Worm (Caenorhabditis elegans): ENCODE results near the gene mob-2.

The mob-2 gene

DNA sequence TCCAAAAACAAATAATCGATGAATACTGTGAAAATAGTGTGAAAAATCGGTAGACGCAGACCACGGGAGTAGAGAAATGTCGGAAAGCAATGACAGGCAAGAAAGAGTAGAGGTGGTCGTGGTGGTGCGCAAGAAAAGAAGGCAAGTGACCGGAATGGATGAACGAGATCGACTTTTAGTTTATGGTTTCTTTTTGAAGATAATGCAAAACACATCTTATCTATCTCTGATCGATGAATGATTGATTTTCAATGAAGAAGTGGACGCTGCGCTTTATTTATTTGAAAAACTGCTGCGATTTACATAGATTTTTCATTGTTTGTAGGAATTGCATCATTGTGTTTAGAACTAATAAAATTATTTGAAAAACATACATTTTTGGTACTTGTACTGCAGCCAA is 50.0 kb downstream of the mob-2 start:
- TF ChIP-seq zip-8 (tag; optimal IDR thresholded peaks at IDR 0.05), result no peak
- peak; percentile 78 for TF ChIP-seq elt-1 (tag; optimal IDR thresholded peaks at IDR 0.05; ENCODE audit: borderline replicate concordance, insufficient read depth)
- no peak for TF ChIP-seq unc-39 (tag; optimal IDR thresholded peaks at IDR 0.05)
- no peak for TF ChIP-seq flh-1 (GFP tag; optimal IDR thresholded peaks at IDR 0.05)

DNA sequence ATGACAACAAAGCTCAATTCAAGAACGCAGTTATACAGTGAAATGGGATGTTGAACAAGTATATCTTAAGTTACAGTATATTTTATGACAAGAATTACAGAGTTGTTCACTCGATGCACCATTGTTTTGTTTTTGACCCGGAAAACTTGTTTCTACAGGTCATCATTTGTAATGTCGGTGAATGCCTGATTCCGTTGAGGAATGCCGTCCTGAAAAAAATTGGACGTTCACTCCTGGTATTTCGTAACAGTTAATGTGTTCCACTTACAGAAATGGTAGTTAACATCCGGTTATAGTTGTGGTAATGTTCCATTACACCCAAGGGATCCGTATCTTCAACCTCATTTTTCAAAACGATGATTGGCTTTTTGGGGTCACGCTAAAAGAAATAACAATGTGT is 53.5 kb downstream of the mob-2 start:
- TF ChIP-seq blmp-1 (tag; optimal IDR thresholded peaks at IDR 0.05) (no peak), ceh-83 (GFP tag; optimal IDR thresholded peaks at IDR 0.05) (no peak), ceh-39 (tag; optimal IDR thresholded peaks at IDR 0.05) (no peak), mls-2 (tag; optimal IDR thresholded peaks at IDR 0.05) (no peak), cnd-1 (tag; optimal IDR thresholded peaks at IDR 0.05) (no peak), elt-1 (tag; optimal IDR thresholded peaks at IDR 0.05; ENCODE audit: borderline replicate concordance, insufficient read depth) (no peak), bed-3 (GFP tag; optimal IDR thresholded peaks at IDR 0.05) (no peak)

DNA sequence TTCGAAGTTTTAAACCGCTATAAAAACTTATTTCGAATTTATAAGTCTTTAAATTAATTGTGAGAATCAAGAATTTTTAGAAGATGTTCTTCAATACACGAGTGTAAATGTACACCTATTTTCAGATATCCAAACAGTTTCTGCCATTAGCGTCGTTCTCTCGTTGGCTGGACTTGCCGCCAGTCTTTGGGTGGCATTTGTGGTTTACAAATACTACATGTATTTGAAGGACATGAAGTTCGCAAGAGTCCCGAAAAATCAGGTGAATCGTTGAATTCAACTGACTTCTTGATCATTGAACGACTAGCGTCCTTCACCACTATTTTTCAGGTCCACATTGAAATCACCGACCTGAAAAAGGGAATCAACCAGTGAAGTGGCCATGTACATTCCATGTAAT is 54.2 kb downstream of the mob-2 start:
- TF ChIP-seq bed-3 (GFP tag; optimal IDR thresholded peaks at IDR 0.05) (no peak), lsy-2 (tag; optimal IDR thresholded peaks at IDR 0.05) (no peak), ham-2 (GFP tag; optimal IDR thresholded peaks at IDR 0.05) (no peak), M03D4.4 (tag; optimal IDR thresholded peaks at IDR 0.05) (no peak), mls-2 (tag; optimal IDR thresholded peaks at IDR 0.05) (no peak), drap-1 (GFP tag; optimal IDR thresholded peaks at IDR 0.05) (no peak), unc-39 (tag; optimal IDR thresholded peaks at IDR 0.05) (no peak), lin-13 (tag; optimal IDR thresholded peaks at IDR 0.05) (no peak), lin-32 (GFP tag; optimal IDR thresholded peaks at IDR 0.05) (no peak), ceh-39 (tag; optimal IDR thresholded peaks at IDR 0.05) (no peak), cnd-1 (tag; optimal IDR thresholded peaks at IDR 0.05) (no peak), mep-1 (tag; optimal IDR thresholded peaks at IDR 0.05) (no peak), hlh-1 (tag; optimal IDR thresholded peaks at IDR 0.05) (no peak), snpc-4 (tag; optimal IDR thresholded peaks at IDR 0.05) (no peak)

DNA sequence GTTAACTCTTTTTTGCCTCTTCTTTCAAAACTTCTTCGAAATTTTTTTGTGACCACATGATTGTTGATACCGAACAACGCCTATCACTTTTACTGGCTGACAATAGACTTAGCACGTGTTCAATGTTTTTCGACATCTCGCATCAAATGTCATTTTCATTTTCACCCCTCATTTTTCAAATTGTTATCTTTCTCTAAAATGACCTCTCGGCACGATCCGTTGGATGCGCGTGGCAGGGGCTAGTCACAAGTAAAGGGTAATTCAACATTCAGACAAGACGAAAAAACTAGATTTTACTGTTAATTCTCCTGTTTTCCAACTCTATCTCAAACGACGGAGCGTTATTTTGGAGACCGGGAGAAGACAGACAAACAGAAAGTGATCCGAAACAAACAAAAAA is 56.4 kb downstream of the mob-2 start, which contains the start of gene F17H10.2:
Gene F17H10.2 (plus strand): TSS at position 316 of the 400 bp plus-strand sequence.
- TF ChIP-seq ham-2 (GFP tag; optimal IDR thresholded peaks at IDR 0.05), result no peak

DNA sequence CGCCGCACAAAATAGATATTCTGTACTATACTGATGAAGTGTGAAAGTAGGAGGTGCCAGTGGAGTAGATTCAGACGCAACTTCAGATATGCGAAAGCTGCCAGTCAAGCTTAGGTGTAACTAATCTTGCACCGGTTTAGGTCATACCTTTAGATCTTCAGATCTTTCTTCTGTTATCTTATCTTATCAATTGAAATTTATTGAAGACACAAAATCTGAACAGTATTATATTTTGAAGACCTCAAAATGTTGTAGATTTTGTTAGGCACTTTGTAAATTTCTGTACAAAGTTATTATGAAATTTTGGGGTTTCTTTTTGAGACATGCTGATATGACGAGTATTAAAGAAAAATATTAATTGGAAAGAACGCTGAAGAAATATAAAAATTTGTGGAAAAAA is 57.2 kb downstream of the mob-2 start:
- TF ChIP-seq hlh-1 (tag; optimal IDR thresholded peaks at IDR 0.05) (no peak), elt-1 (tag; optimal IDR thresholded peaks at IDR 0.05; ENCODE audit: borderline replicate concordance, insufficient read depth) (no peak), ceh-43 (GFP tag; optimal IDR thresholded peaks at IDR 0.05) (no peak), ceh-83 (GFP tag; optimal IDR thresholded peaks at IDR 0.05) (no peak), snpc-4 (tag; optimal IDR thresholded peaks at IDR 0.05) (no peak), nhr-28 (tag; optimal IDR thresholded peaks at IDR 0.05) (no peak), nhr-237 (tag; optimal IDR thresholded peaks at IDR 0.05) (no peak), ztf-11 (tag; optimal IDR thresholded peaks at IDR 0.05) (no peak), drap-1 (GFP tag; optimal IDR thresholded peaks at IDR 0.05) (no peak), flh-1 (GFP tag; optimal IDR thresholded peaks at IDR 0.05) (no peak), tbx-8 (GFP tag; optimal IDR thresholded peaks at IDR 0.05) (no peak)

DNA sequence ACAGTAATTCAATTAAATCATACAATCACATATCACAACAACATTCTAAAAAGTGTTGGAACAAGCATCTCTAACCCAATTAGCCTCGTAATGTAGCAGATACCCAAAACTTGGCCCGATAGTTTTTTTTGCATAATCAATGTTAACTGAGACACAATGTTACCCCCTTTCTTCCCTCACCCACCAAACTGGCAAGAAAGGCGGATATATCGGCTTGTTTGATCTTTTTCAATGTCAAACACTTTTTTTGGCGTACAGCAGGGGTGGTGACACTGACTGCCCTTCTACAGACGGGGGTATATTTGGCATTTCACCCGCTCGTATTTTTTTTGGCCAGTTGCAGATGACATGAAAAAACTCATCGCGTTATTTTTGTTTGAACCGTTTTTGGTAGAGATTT is 59.9 kb downstream of the mob-2 start:
- TF ChIP-seq nhr-76 (tag; optimal IDR thresholded peaks at IDR 0.05) (no peak), bed-3 (GFP tag; optimal IDR thresholded peaks at IDR 0.05) (no peak), unc-39 (tag; optimal IDR thresholded peaks at IDR 0.05) (no peak), nhr-12 (tag; optimal IDR thresholded peaks at IDR 0.05) (no peak), nhr-2 (tag; optimal IDR thresholded peaks at IDR 0.05) (no peak), ham-2 (GFP tag; optimal IDR thresholded peaks at IDR 0.05) (no peak)

DNA sequence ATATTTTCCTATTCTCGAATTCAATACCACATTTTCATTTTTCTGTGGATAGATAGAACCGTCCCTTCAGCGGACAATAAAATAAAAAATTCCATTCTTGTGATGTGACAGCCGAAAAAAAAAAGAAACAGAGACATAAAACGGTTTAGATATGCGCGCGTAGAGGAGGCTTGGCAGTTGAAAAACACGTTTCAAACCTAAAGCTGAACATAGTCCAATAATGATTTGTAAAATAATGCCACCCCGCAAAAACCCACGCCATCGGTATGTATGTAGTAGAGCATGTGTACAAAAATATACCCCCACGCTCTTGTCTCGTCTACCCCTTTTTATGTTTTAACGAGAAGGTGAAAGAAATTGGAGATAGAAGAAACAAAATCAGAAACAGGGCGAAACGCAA is 61.2 kb downstream of the mob-2 start:
- TF ChIP-seq nhr-28 (tag; optimal IDR thresholded peaks at IDR 0.05), result no peak
- TF ChIP-seq ces-1 (GFP tag; optimal IDR thresholded peaks at IDR 0.05), result no peak
- TF ChIP-seq ceh-39 (tag; optimal IDR thresholded peaks at IDR 0.05), result no peak
- TF ChIP-seq bed-3 (GFP tag; optimal IDR thresholded peaks at IDR 0.05), result no peak
- TF ChIP-seq cnd-1 (tag; optimal IDR thresholded peaks at IDR 0.05), result no peak
- no peak for TF ChIP-seq lin-32 (GFP tag; optimal IDR thresholded peaks at IDR 0.05)
- TF ChIP-seq lsy-2 (tag; optimal IDR thresholded peaks at IDR 0.05), result no peak

Measured in whole organism, mixed stage, embryonic.